Fruit fly (Drosophila melanogaster): Measurements from ENCODE around the gene Vps37B.

DNA sequence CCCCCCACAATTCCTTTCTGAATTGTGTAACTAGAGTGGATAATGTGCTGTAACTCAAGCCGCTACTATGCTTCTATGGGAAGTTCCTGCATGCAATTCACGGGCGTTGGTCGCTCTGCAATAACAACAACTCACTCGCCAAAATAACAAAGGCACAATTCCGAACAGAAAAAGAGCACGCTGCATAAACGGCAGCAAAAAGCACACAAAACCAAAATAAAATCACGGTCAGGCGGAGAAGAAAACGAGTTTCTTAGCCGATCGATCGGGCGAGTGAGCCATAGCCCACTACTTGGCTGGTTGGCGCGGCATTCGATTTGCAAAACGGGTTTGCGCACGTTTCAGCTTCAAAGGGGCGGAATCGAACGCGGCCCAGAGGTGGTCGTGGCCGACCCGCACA is 12.6 kb upstream of the Vps37B start:
- no peak for TF ChIP-seq pan (optimal IDR thresholded peaks at IDR 0.05)
- TF ChIP-seq usp (GFP tag; optimal IDR thresholded peaks at IDR 0.05), result no peak
- TF ChIP-seq CG8478 (optimal IDR thresholded peaks at IDR 0.05), result no peak
- no peak for TF ChIP-seq Dll (optimal IDR thresholded peaks at IDR 0.05)

Measured in whole organism.